Fruit fly (Drosophila melanogaster) S2 (cell line): ENCODE measurements around the gene Rbsn-5.

Experiments
- CG8478 ChIP-seq: fragments of >200 bp; optimal IDR thresholded peaks from 2 replicates; lab custom pipeline; 2018
- CTCF ChIP-seq, 2 experiments: fragments of >200 bp; optimal IDR thresholded peaks; 2 replicates each; lab custom pipeline; 2018

DNA sequence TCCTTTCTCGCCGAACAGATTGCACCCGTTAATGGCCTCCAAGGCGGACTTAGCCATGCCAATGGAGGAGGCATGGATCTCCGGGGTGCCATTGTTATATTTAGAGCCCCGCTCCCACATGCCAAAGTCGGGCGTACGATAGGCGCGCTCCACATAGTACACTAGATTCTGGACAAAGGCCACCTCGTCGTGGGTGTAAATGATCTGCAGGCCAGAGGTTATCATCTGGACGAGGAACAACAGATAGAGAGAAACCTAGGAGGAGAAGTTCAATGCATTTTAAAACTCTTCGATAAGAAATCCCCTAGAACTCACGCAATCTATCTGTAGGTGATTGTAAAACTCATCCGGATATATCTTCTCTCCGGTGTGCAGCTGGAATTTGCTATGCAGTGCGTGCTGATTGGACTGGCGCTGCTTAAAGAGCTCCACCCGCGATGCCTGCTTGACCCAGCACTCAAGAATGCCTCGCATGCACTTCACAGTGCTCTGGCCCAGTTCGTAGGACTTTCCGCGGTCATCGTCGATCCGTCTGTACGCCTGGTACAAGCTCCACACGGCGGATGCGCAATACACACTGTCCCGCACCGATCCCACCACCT lies 36.2 kb downstream of the Rbsn-5 start:
- TF ChIP-seq CTCF (optimal IDR thresholded peaks at IDR 0.05; lab: Kevin White, UChicago) (no peak), CG8478 (lab: Kevin White, UChicago) (no peak)
